Fruit fly (Drosophila melanogaster): ENCODE measurements around the gene CG3323.

Gene CG3323

DNA sequence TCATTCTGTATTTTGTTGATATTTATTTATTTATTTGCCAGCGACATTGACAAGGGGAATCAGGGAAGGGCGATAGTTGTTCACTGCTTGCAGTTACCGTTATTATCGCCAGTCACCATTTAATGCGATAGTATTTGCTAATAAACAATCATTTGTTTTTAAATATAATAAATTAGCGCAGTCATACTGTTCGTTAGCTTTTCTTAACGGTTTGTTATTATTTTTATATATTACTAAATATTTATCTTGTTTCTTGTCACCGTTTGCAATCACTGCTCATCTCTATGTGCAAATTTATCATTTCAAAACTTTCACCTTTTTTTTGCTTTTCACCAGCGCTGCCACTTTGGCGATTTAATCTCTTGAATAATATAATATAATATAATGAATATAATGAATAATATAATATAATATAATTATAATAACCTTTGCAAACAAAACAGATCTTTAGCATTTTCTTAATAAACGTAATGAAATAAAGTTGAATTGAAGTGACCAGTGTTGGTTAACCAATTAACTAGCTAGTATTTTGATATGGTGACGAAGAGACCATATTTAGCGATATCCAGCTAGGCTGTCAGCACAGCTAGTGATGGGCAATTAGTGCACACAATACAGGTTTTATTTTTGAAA, 23.9 kb upstream of the CG3323 start, which contains the start of the genes CG3309 and XRCC1 (continued):
- TF ChIP-seq Doc3 (GFP tag; IDR thresholded peaks at IDR 0.05; ENCODE audit: partially characterized antibody), result peak; percentile 86
- no peak for TF ChIP-seq CG11695 (GFP tag; IDR thresholded peaks at IDR 0.05)
- no peak for TF ChIP-seq vfl (GFP tag; optimal IDR thresholded peaks at IDR 0.05)
- no peak for TF ChIP-seq CG11723 (GFP tag; optimal IDR thresholded peaks at IDR 0.05)
- peak; percentile 47 for TF ChIP-seq sug (tag; optimal IDR thresholded peaks at IDR 0.05)
- TF ChIP-seq Jarid2 (GFP tag; optimal IDR thresholded peaks at IDR 0.05), result no peak
- TF ChIP-seq Meics (GFP tag; optimal IDR thresholded peaks at IDR 0.05), result peak; percentile 82
- TF ChIP-seq CG3407 (GFP tag; optimal IDR thresholded peaks at IDR 0.05), result peak; percentile 7
- 0 out of 2 replicates have a peak, but pooled peaks have one; percentile 13 for TF ChIP-seq Rx (GFP tag; IDR thresholded peaks at IDR 0.05)
- peak; percentile 54 for TF ChIP-seq CG9817 (tag; optimal IDR thresholded peaks at IDR 0.05)
- TF ChIP-seq unc-4 (GFP tag; IDR thresholded peaks at IDR 0.05; ENCODE audit: partially characterized antibody), result peak; percentile 78
- TF ChIP-seq CG5180 (GFP tag; optimal IDR thresholded peaks at IDR 0.05), result no peak
- TF ChIP-seq Blimp-1 (GFP tag; optimal IDR thresholded peaks at IDR 0.05), result peak; percentile 95
- peak; percentile 73 for TF ChIP-seq Opbp (GFP tag; IDR thresholded peaks at IDR 0.05; ENCODE audit: partially characterized antibody)
- 0 out of 2 replicates have a peak, but pooled peaks have one; percentile 25 for TF ChIP-seq CG4730 (GFP tag; IDR thresholded peaks at IDR 0.05)
- TF ChIP-seq CG9437 (GFP tag; optimal IDR thresholded peaks at IDR 0.05), result peak; percentile 36
- peak; percentile 28; the same call in 1 of the 2 replicates for TF ChIP-seq CG6272 (GFP tag; IDR thresholded peaks at IDR 0.05)
- TF ChIP-seq yki (optimal IDR thresholded peaks at IDR 0.05), result no peak
- no peak for TF ChIP-seq CG4328 (GFP tag; optimal IDR thresholded peaks at IDR 0.05)
- peak in 1 of 2 experiments; percentile 41 for TF ChIP-seq dpn (GFP tag; optimal IDR thresholded peaks at IDR 0.05)
- TF ChIP-seq psq (GFP tag; optimal IDR thresholded peaks at IDR 0.05), result peak; percentile 8
- peak; percentile 38 for TF ChIP-seq lmd (GFP tag; IDR thresholded peaks at IDR 0.05)
- TF ChIP-seq CG31224 (GFP tag; IDR thresholded peaks at IDR 0.05), result no peak
- TF ChIP-seq CG30403 (GFP tag; optimal IDR thresholded peaks at IDR 0.05), result peak; percentile 55
- no peak for TF ChIP-seq br (optimal IDR thresholded peaks at IDR 0.05)
- TF ChIP-seq CG1233 (GFP tag; optimal IDR thresholded peaks at IDR 0.05), result peak; percentile 2
- no peak for TF ChIP-seq h (optimal IDR thresholded peaks at IDR 0.05)
- 0 out of 3 replicates have a peak, but pooled peaks have one; percentile 25 for TF ChIP-seq CG2889 (GFP tag; IDR thresholded peaks at IDR 0.05)
- TF ChIP-seq fd102C (GFP tag; optimal IDR thresholded peaks at IDR 0.05), result no peak
- TF ChIP-seq CG2116 (GFP tag; optimal IDR thresholded peaks at IDR 0.05), result peak; percentile 24
- TF ChIP-seq Usf (GFP tag; optimal IDR thresholded peaks at IDR 0.05), result no peak
- TF ChIP-seq disco-r (GFP tag; optimal IDR thresholded peaks at IDR 0.05), result no peak
- no peak for TF ChIP-seq CG33213 (GFP tag; optimal IDR thresholded peaks at IDR 0.05)
- peak; percentile 81 for TF ChIP-seq hb (GFP tag; IDR thresholded peaks at IDR 0.05; ENCODE audit: partially characterized antibody)
- no peak for TF ChIP-seq CG18764 (GFP tag; optimal IDR thresholded peaks at IDR 0.05)
- no peak for TF ChIP-seq CG7786 (GFP tag; optimal IDR thresholded peaks at IDR 0.05)
- TF ChIP-seq Aef1 (GFP tag; IDR thresholded peaks at IDR 0.05), result peak; percentile 66; the same call in 2 of the 3 replicates
- TF ChIP-seq Ssrp (tag; optimal IDR thresholded peaks at IDR 0.05), result peak; percentile 51
- TF ChIP-seq CG8924 (tag; optimal IDR thresholded peaks at IDR 0.05), result peak; percentile 69
- peak; percentile 76 for TF ChIP-seq CG7963 (GFP tag; IDR thresholded peaks at IDR 0.05; ENCODE audit: partially characterized antibody)
- TF ChIP-seq slbo (GFP tag; IDR thresholded peaks at IDR 0.05), result peak; percentile 81
- peak; percentile 22; the same call in 1 of the 2 replicates for TF ChIP-seq wor (GFP tag; IDR thresholded peaks at IDR 0.05)
- TF ChIP-seq Nf-YB (GFP tag; optimal IDR thresholded peaks at IDR 0.05), result no peak
- no peak for TF ChIP-seq Dad (GFP tag; optimal IDR thresholded peaks at IDR 0.05)
- peak; percentile 26 for TF ChIP-seq CG17385 (GFP tag; optimal IDR thresholded peaks at IDR 0.05)
- TF ChIP-seq Abd-B (GFP tag; optimal IDR thresholded peaks at IDR 0.05), result peak; percentile 34
- TF ChIP-seq CG3838 (GFP tag; optimal IDR thresholded peaks at IDR 0.05), result no peak
- peak; percentile 23 for TF ChIP-seq CG16815 (GFP tag; optimal IDR thresholded peaks at IDR 0.05)
- peak; percentile 87 for TF ChIP-seq vnd (GFP tag; IDR thresholded peaks at IDR 0.05; ENCODE audit: partially characterized antibody)
- no peak for TF ChIP-seq CG10959 (GFP tag; IDR thresholded peaks at IDR 0.05)
